Worm (Caenorhabditis elegans): Measurements from ENCODE around the gene F55H2.8.

ce11 chrIII:9559381-9559881 lies 45.8 kb downstream of the F55H2.8 start, which contains the start of gene C48B4.7:
- TF ChIP-seq let-607 (tag; optimal IDR thresholded peaks at IDR 0.05) (no peak), unc-62 (GFP tag; optimal IDR thresholded peaks at IDR 0.05) (no peak), F37B4.10 (GFP tag; IDR thresholded peaks at IDR 0.05) (no peak), tbp1 (GFP tag; optimal IDR thresholded peaks at IDR 0.05) (no peak), zim-3 (tag; optimal IDR thresholded peaks at IDR 0.05) (no peak), unc-130 (GFP tag; optimal IDR thresholded peaks at IDR 0.05) (no peak), snpc-1.1 (tag; optimal IDR thresholded peaks at IDR 0.05; ENCODE audit: insufficient read depth) (no peak), F22D6.2 (tag; optimal IDR thresholded peaks at IDR 0.05) (no peak), F49E8.2 (tag; optimal IDR thresholded peaks at IDR 0.05; ENCODE audit: insufficient read depth) (peak; percentile 44), ztf-6 (GFP tag; IDR thresholded peaks at IDR 0.05) (no peak), attf-5 (GFP tag; optimal IDR thresholded peaks at IDR 0.05) (no peak), cebp-1 (GFP tag; IDR thresholded peaks at IDR 0.05) (no peak), cebp-1 (tag; optimal IDR thresholded peaks at IDR 0.05) (no peak)

Data from whole organism, young adult.